Fruit fly (Drosophila melanogaster) whole organism, adult: ENCODE data around the gene Pits.
A peak's percentile ranks its signal among the peaks of the same experiment; 100 is the strongest.

Experiments used
- CG33017 ChIP-seq: fragments of 200-800 bp; sonication (Bioruptor generic); optimal IDR thresholded peaks from 2 replicates; lab custom pipeline; 2018; ENCODE audit warnings: missing biosample characterization, mild to moderate bottlenecking, missing genetic modification characterization, moderate library complexity
- CG5204 ChIP-seq: fragments of 200-800 bp; sonication (Bioruptor generic); optimal IDR thresholded peaks from 2 replicates; lab custom pipeline; 2016; ENCODE audit warnings: missing biosample characterization, missing genetic modification characterization
- Crg-1 ChIP-seq: fragments of 200-800 bp; sonication (Bioruptor generic); optimal IDR thresholded peaks from 2 replicates; lab custom pipeline; 2016; ENCODE audit warnings: missing biosample characterization, missing genetic modification characterization
- ovo ChIP-seq: fragments of 200-800 bp; sonication (Bioruptor generic); optimal IDR thresholded peaks from 2 replicates; lab custom pipeline; 2016; ENCODE audit warnings: missing biosample characterization, missing genetic modification characterization

DNA sequence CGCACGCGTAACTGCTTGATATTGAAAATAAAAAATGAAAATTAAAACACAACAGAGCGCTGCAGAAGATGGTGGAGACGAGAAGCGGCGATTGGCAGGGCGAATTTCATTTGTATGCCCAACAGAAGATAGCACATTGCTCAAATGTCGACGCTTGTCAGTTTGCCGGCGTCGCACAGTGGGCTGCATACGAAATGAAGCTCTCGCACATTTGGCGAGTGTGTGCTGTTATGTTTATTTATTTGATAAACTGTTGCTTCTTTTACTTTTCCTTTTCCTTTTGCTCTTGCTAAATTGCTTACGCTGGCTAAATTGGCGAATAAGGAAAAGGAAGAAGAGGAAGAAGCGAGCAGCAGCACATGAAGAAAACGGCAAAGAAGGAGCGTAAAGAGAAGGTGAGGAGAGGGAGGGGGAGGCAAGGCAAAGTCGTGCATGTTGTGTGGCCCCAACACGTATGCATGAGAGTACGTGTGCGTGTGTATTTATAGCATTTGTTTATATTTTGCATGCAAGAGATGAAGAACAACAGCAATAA, 7.6 kb downstream of the Pits start:
- TF ChIP-seq CG33017 (tag; lab: Kevin White, UChicago) (no peak), CG5204 (no peak), ovo (GFP tag; lab: Kevin White, UChicago) (peak; percentile 26), Crg-1 (GFP tag; lab: Kevin White, UChicago) (no peak)
